In the genomic region with DNA sequence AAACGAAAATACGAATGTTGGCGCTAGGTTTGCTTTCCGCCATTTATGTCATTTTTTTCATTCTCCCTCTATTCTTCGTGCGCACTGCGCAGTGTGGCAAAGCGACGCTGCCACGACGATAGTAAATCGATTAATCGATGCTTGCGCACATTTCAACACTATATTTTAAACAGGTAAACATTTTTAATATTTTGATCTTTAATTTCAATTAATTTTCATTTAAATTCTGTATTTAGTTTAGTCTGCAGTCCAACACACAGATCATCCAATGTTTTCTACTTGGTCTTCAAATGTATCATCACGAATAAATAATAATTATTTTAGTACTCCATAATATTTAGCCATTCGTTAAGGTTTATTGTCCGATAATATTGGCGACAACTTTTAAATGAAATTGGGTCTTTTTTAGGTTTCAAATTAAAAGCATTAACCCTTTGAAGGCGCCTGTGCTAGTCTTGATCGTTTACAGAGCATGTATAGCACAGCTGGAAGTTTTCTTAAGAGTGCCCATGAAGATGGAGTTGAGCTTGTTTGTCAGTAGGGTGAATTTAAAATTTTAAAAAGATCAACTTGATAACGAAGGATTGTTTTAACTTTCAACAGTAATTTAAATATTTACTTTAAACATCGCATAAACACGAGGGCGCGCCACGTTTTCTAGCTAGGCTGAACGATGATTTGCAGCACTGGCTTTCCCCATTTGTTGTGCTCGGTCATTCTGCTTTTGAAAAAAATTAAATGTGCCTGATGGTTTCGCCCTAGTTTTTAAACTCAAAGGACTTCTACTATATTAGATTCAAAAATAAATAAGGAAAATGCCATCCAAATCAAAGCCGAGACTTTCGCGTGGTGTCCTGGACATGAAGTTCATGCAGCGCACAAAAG, we compare ENCODE assay signal across 2 fruit fly cellular contexts.
TF ChIP-seq lines count a peak whose summit lies in the region.

A gene (plus strand): TSS at position 133 of the 885 bp plus-strand sequence.
A gene (minus strand): TSS at position 594 of the 885 bp plus-strand sequence.

TF ChIP-seq in whole organism, embryonic, 481 proteins besides CTCF, POLR2A, EP300 and RAD21 (continued from another document and continues in another):
- TF ChIP-seq slou (GFP tag; optimal IDR thresholded peaks at IDR 0.05; lab: Kevin White, UChicago) (no peak), Max (GFP tag; optimal IDR thresholded peaks at IDR 0.05; lab: Kevin White, UChicago) (peak; percentile 32), Six4 (GFP tag; optimal IDR thresholded peaks at IDR 0.05; lab: Kevin White, UChicago) (no peak), B-H1 (GFP tag; IDR thresholded peaks at IDR 0.05; lab: Robert Waterston, UW) (no peak), hb (GFP tag; IDR thresholded peaks at IDR 0.05; lab: Robert Waterston, UW; ENCODE audit: partially characterized antibody) (peak; percentile 81), CG11085 (GFP tag; IDR thresholded peaks at IDR 0.05; lab: Robert Waterston, UW) (peak; percentile 84), ken (GFP tag; IDR thresholded peaks at IDR 0.05; lab: Robert Waterston, UW) (peak; percentile 75), CG12942 (GFP tag; optimal IDR thresholded peaks at IDR 0.05; lab: Kevin White, UChicago) (peak; percentile 6), az2 (GFP tag; optimal IDR thresholded peaks at IDR 0.05; lab: Kevin White, UChicago) (no peak), CG6683 (GFP tag; optimal IDR thresholded peaks at IDR 0.05; lab: Kevin White, UChicago) (no peak), jumu (GFP tag; optimal IDR thresholded peaks at IDR 0.05; lab: Kevin White, UChicago) (no peak), Tbp (GFP tag; optimal IDR thresholded peaks at IDR 0.05; lab: Kevin White, UChicago) (peak; percentile 1), sqz (GFP tag; optimal IDR thresholded peaks at IDR 0.05; lab: Kevin White, UChicago) (peak; percentile 54), CG13624 (GFP tag; optimal IDR thresholded peaks at IDR 0.05; lab: Kevin White, UChicago) (peak; percentile 64), lov (optimal IDR thresholded peaks at IDR 0.05; lab: Kevin White, UChicago) (no peak), lov (GFP tag; IDR thresholded peaks at IDR 0.05; lab: Robert Waterston, UW) (no peak), CG31441 (GFP tag; IDR thresholded peaks at IDR 0.05; lab: Robert Waterston, UW) (no peak), vnd (GFP tag; IDR thresholded peaks at IDR 0.05; lab: Robert Waterston, UW; ENCODE audit: partially characterized antibody) (peak; percentile 79), CG17802 (tag; optimal IDR thresholded peaks at IDR 0.05; lab: Kevin White, UChicago) (no peak), CG17385 (GFP tag; optimal IDR thresholded peaks at IDR 0.05; lab: Kevin White, UChicago) (peak; percentile 4), Awh (GFP tag; IDR thresholded peaks at IDR 0.05; lab: Robert Waterston, UW) (no peak), CG10462 (GFP tag; optimal IDR thresholded peaks at IDR 0.05; lab: Kevin White, UChicago) (no peak), Fer3 (tag; optimal IDR thresholded peaks at IDR 0.05; lab: Kevin White, UChicago) (no peak), BEAF-32 (GFP tag; optimal IDR thresholded peaks at IDR 0.05; lab: Kevin White, UChicago) (peak; percentile 86), Deaf1 (tag; optimal IDR thresholded peaks at IDR 0.05; lab: Kevin White, UChicago) (no peak), grau (tag; optimal IDR thresholded peaks at IDR 0.05; lab: Kevin White, UChicago) (peak; percentile 24), CG8281 (tag; optimal IDR thresholded peaks at IDR 0.05; lab: Kevin White, UChicago) (no peak), ewg (GFP tag; optimal IDR thresholded peaks at IDR 0.05; lab: Kevin White, UChicago) (peak; percentile 93), br (optimal IDR thresholded peaks at IDR 0.05; lab: Kevin White, UChicago) (no peak), CG17361 (GFP tag; IDR thresholded peaks at IDR 0.05; lab: Robert Waterston, UW) (peak; percentile 50; the same call in 2 of the 3 replicates), CG11695 (GFP tag; IDR thresholded peaks at IDR 0.05; lab: Robert Waterston, UW) (no peak), bigmax (GFP tag; optimal IDR thresholded peaks at IDR 0.05; lab: Kevin White, UChicago) (no peak), CG2889 (GFP tag; IDR thresholded peaks at IDR 0.05; lab: Robert Waterston, UW) (no peak), CG10565 (GFP tag; optimal IDR thresholded peaks at IDR 0.05; lab: Kevin White, UChicago) (no peak), HmgZ (tag; optimal IDR thresholded peaks at IDR 0.05; lab: Kevin White, UChicago) (peak; percentile 43), CG11560 (tag; IDR thresholded peaks at IDR 0.05; lab: Robert Waterston, UW) (peak; percentile 49; the same call in 1 of the 3 replicates), HmgD (GFP tag; optimal IDR thresholded peaks at IDR 0.05; lab: Kevin White, UChicago) (no peak), knrl (GFP tag; IDR thresholded peaks at IDR 0.05; lab: Robert Waterston, UW; ENCODE audit: partially characterized antibody) (peak; percentile 84), ems (GFP tag; optimal IDR thresholded peaks at IDR 0.05; lab: Kevin White, UChicago) (no peak), toy (GFP tag; IDR thresholded peaks at IDR 0.05; lab: Robert Waterston, UW) (no peak), vfl (GFP tag; optimal IDR thresholded peaks at IDR 0.05; lab: Kevin White, UChicago) (peak; percentile 4), dm (GFP tag; optimal IDR thresholded peaks at IDR 0.05; lab: Kevin White, UChicago) (peak; percentile 75), CG12391 (tag; optimal IDR thresholded peaks at IDR 0.05; lab: Kevin White, UChicago) (peak; percentile 6), crol (GFP tag; IDR thresholded peaks at IDR 0.05; lab: Robert Waterston, UW) (no peak), Opbp (GFP tag; IDR thresholded peaks at IDR 0.05; lab: Robert Waterston, UW; ENCODE audit: partially characterized antibody) (peak; percentile 91), CG16779 (GFP tag; IDR thresholded peaks at IDR 0.05; lab: Robert Waterston, UW) (peak; percentile 60; the same call in 1 of the 2 replicates), Blimp-1 (GFP tag; optimal IDR thresholded peaks at IDR 0.05; lab: Kevin White, UChicago) (no peak), ERR (GFP tag; optimal IDR thresholded peaks at IDR 0.05; lab: Kevin White, UChicago) (no peak), kni (GFP tag; optimal IDR thresholded peaks at IDR 0.05; lab: Kevin White, UChicago) (no peak), CG15601 (tag; optimal IDR thresholded peaks at IDR 0.05; lab: Kevin White, UChicago) (no peak), CG6254 (GFP tag; optimal IDR thresholded peaks at IDR 0.05; lab: Kevin White, UChicago) (no peak), CG14014 (GFP tag; IDR thresholded peaks at IDR 0.05; lab: Robert Waterston, UW) (0 out of 2 replicates have a peak, but pooled peaks have one; percentile 9), yki (optimal IDR thresholded peaks at IDR 0.05; lab: Kevin White, UChicago) (no peak), Lhr (GFP tag; optimal IDR thresholded peaks at IDR 0.05; lab: Kevin White, UChicago) (peak; percentile 7), CG34376 (GFP tag; optimal IDR thresholded peaks at IDR 0.05; lab: Kevin White, UChicago) (peak; percentile 6), NK7.1 (GFP tag; optimal IDR thresholded peaks at IDR 0.05; lab: Kevin White, UChicago) (no peak), CG14050 (GFP tag; IDR thresholded peaks at IDR 0.05; lab: Robert Waterston, UW) (no peak), hkb (optimal IDR thresholded peaks at IDR 0.05; lab: Kevin White, UChicago) (no peak), hkb (GFP tag; IDR thresholded peaks at IDR 0.05; lab: Robert Waterston, UW) (no peak), CG4730 (GFP tag; IDR thresholded peaks at IDR 0.05; lab: Robert Waterston, UW) (no peak), CG4404 (GFP tag; IDR thresholded peaks at IDR 0.05; lab: Robert Waterston, UW) (no peak; the same call in 1 of the 2 replicates)

TF ChIP-seq in whole organism, prepupa, 60 proteins besides CTCF, POLR2A, EP300 and RAD21 (continued from another document):
- TF ChIP-seq CG7368 (GFP tag; optimal IDR thresholded peaks at IDR 0.05; lab: Kevin White, UChicago) (peak; percentile 2), CG11902 (GFP tag; optimal IDR thresholded peaks at IDR 0.05; lab: Kevin White, UChicago) (no peak), OdsH (GFP tag; optimal IDR thresholded peaks at IDR 0.05; lab: Kevin White, UChicago) (no peak), dsx (GFP tag; optimal IDR thresholded peaks at IDR 0.05; lab: Kevin White, UChicago; ENCODE audit: poor library complexity, severe bottlenecking) (no peak), CG6163 (GFP tag; IDR thresholded peaks at IDR 0.05; lab: Robert Waterston, UW) (peak; percentile 43; the same call in 1 of the 3 replicates), CG6854 (GFP tag; optimal IDR thresholded peaks at IDR 0.05; lab: Kevin White, UChicago) (no peak), CG8119 (GFP tag; IDR thresholded peaks at IDR 0.05; lab: Robert Waterston, UW) (no peak), cyc (GFP tag; optimal IDR thresholded peaks at IDR 0.05; lab: Kevin White, UChicago) (peak; percentile 17), lz (GFP tag; optimal IDR thresholded peaks at IDR 0.05; lab: Kevin White, UChicago) (peak; percentile 19), topi (GFP tag; optimal IDR thresholded peaks at IDR 0.05; lab: Kevin White, UChicago) (peak; percentile 9), CG31627 (GFP tag; optimal IDR thresholded peaks at IDR 0.05; lab: Kevin White, UChicago) (peak; percentile 34), CG15336 (GFP tag; IDR thresholded peaks at IDR 0.05; lab: Robert Waterston, UW) (no peak)
